Worm (Caenorhabditis elegans): ENCODE results near the gene bli-5.
A peak's percentile ranks its signal among the peaks of the same experiment; 100 is the strongest.

bli-5 gene

ce11 chrIII:13464493-13465362, 35.2 kb upstream of the bli-5 start, which contains the start of gene kel-3:
TSS of gene kel-3 (plus strand) at chrIII:13464820.
- TF ChIP-seq pha-4 (tag; optimal IDR thresholded peaks at IDR 0.05) (peak; percentile 72), nhr-90 (tag; optimal IDR thresholded peaks at IDR 0.05) (peak; percentile 80), sdz-38 (tag; optimal IDR thresholded peaks at IDR 0.05) (no peak), akir-1 (GFP tag; optimal IDR thresholded peaks at IDR 0.05) (no peak), ceh-91 (GFP tag; IDR thresholded peaks at IDR 0.05) (no peak), T26A5.8 (tag; optimal IDR thresholded peaks at IDR 0.05) (peak; percentile 98), Y53G8AR.9 (GFP tag; conservative IDR thresholded peaks at IDR 0.05) (peak; percentile 97), ztf-26 (tag; optimal IDR thresholded peaks at IDR 0.05) (peak; percentile 77), aptf-2 (GFP tag; conservative IDR thresholded peaks at IDR 0.05) (no peak), let-526 (GFP tag; IDR thresholded peaks at IDR 0.05) (peak; percentile 82), snpc-4 (GFP tag; optimal IDR thresholded peaks at IDR 0.05) (no peak), snpc-4 (tag; optimal IDR thresholded peaks at IDR 0.05) (peak in 3 of 4 experiments; percentile 51 to 79 (median 56)), ZK185.1 (tag; optimal IDR thresholded peaks at IDR 0.05; ENCODE audit: poor library complexity, severe bottlenecking) (peak; percentile 66), pbrm-1 (GFP tag; IDR thresholded peaks at IDR 0.05) (peak; percentile 86), snpc-1.1 (tag; optimal IDR thresholded peaks at IDR 0.05; ENCODE audit: insufficient read depth) (peak; percentile 57), nfyb-1 (GFP tag; IDR thresholded peaks at IDR 0.05) (peak; percentile 94), lin-35 (GFP tag; optimal IDR thresholded peaks at IDR 0.05) (peak in 2 of 3 experiments; percentile 62 to 89), nhr-120 (GFP tag; IDR thresholded peaks at IDR 0.05) (no peak), mes-4 (tag; optimal IDR thresholded peaks at IDR 0.05) (peak; percentile 54), sea-2 (GFP tag; IDR thresholded peaks at IDR 0.05) (peak; percentile 66; the same call in 1 of the 2 replicates), chd-7 (tag; optimal IDR thresholded peaks at IDR 0.05) (peak; percentile 96), somi-1 (GFP tag; optimal IDR thresholded peaks at IDR 0.05) (peak; percentile 77), Y79H2A.3 (GFP tag; conservative IDR thresholded peaks at IDR 0.05) (peak; percentile 95), cebp-1 (GFP tag; IDR thresholded peaks at IDR 0.05) (no peak), cebp-1 (tag; optimal IDR thresholded peaks at IDR 0.05) (peak; percentile 78), F57A8.1 (GFP tag; optimal IDR thresholded peaks at IDR 0.05) (peak; percentile 39), egl-18 (GFP tag; IDR thresholded peaks at IDR 0.05) (0 out of 2 replicates have a peak, but pooled peaks have one; percentile 73), Y53F4B.3 (GFP tag; IDR thresholded peaks at IDR 0.05) (no peak), nhr-27 (tag; optimal IDR thresholded peaks at IDR 0.05) (peak; percentile 76), F10E7.11 (tag; optimal IDR thresholded peaks at IDR 0.05) (peak; percentile 97), rpc-1 (optimal IDR thresholded peaks at IDR 0.05) (no peak), rpc-1 (tag; optimal IDR thresholded peaks at IDR 0.05) (peak; percentile 11), attf-3 (GFP tag; conservative IDR thresholded peaks at IDR 0.05) (peak; percentile 32; the same call in 1 of the 2 replicates), nfya-1 (tag; optimal IDR thresholded peaks at IDR 0.05; ENCODE audit: borderline replicate concordance, insufficient read depth) (no peak), K12H6.12 (tag; optimal IDR thresholded peaks at IDR 0.05) (peak; percentile 25), nfya-2 (GFP tag; IDR thresholded peaks at IDR 0.05) (peak; percentile 83; the same call in 1 of the 2 replicates), hrde-1 (tag; optimal IDR thresholded peaks at IDR 0.05; ENCODE audit: borderline replicate concordance) (peak; percentile 98), Y67H2A.10 (GFP tag; conservative IDR thresholded peaks at IDR 0.05) (no peak), B0019.2 (GFP tag; conservative IDR thresholded peaks at IDR 0.05) (0 out of 2 replicates have a peak, but pooled peaks have one; percentile 42), lsy-27 (tag; optimal IDR thresholded peaks at IDR 0.05; ENCODE audit: borderline replicate concordance, insufficient read depth) (no peak), die-1 (tag; optimal IDR thresholded peaks at IDR 0.05) (peak; percentile 78), B0261.1 (tag; optimal IDR thresholded peaks at IDR 0.05) (peak; percentile 38), bed-2 (GFP tag; IDR thresholded peaks at IDR 0.05) (no peak), rcor-1 (GFP tag; IDR thresholded peaks at IDR 0.05) (peak; percentile 74), lin-54 (GFP tag; optimal IDR thresholded peaks at IDR 0.05) (peak; percentile 86), F57C9.4 (tag; optimal IDR thresholded peaks at IDR 0.05) (peak; percentile 92)

Measured in whole organism, young adult.